Worm (Caenorhabditis elegans) whole organism, young adult: ENCODE data around the gene C53B7.6.

Source experiments
- B0019.2 ChIP-seq: fragments of 200-800 bp; sonication (Bioruptor generic); conservative IDR thresholded peaks from 2 replicates; pipeline ENCODE4 v1.3.6; 2022; ENCODE audit warnings: missing genetic modification reagents, missing genetic modification characterization, missing compliant biosample characterization
- B0035.1 ChIP-seq: sonication (generic microtip); optimal IDR thresholded peaks from 2 replicates; lab custom pipeline; 2016; ENCODE audit warnings: missing genetic modification characterization, mild to moderate bottlenecking, missing compliant biosample characterization, missing genotype, missing genetic modification reagents
- C06A6.2 ChIP-seq: fragments of 200-800 bp; sonication (Bioruptor generic); conservative IDR thresholded peaks from 2 replicates; pipeline ENCODE4 v1.3.6; 2022; ENCODE audit warnings: missing genetic modification characterization, missing compliant biosample characterization
- F23B12.7 ChIP-seq: sonication (generic microtip); optimal IDR thresholded peaks from 2 replicates; lab custom pipeline; 2017; ENCODE audit warnings: missing genetic modification characterization, mild to moderate bottlenecking, missing compliant biosample characterization, antibody characterized with exemption, moderate library complexity; ENCODE audit not compliant: insufficient read depth
- F33H1.4 ChIP-seq: fragments of 200-800 bp; sonication (Bioruptor generic); IDR thresholded peaks from 2 replicates; pipeline ENCODE4 v1.3.6; 2022; ENCODE audit warnings: missing genetic modification reagents, missing genetic modification characterization, missing compliant biosample characterization
- F39B2.1 ChIP-seq: fragments of 200-800 bp; sonication (Bioruptor generic); IDR thresholded peaks from 2 replicates; pipeline ENCODE4 v1.3.6; 2022; ENCODE audit warnings: missing genetic modification reagents, missing genetic modification characterization, missing compliant biosample characterization
- K12H6.12 ChIP-seq: fragments of 200-800 bp; sonication (Bioruptor generic); optimal IDR thresholded peaks from 2 replicates; lab custom pipeline; 2018; ENCODE audit warnings: mild to moderate bottlenecking, missing genetic modification characterization, missing compliant biosample characterization
- T07F8.4 ChIP-seq: sonication (generic microtip); optimal IDR thresholded peaks from 2 replicates; lab custom pipeline; 2016; ENCODE audit warnings: mild to moderate bottlenecking, missing genetic modification characterization, moderate library complexity, missing compliant biosample characterization
- Y53G8AR.9 ChIP-seq: fragments of 200-800 bp; sonication (Bioruptor generic); conservative IDR thresholded peaks from 2 replicates; pipeline ENCODE4 v1.3.6; 2022; ENCODE audit warnings: missing genetic modification reagents, missing genetic modification characterization, missing compliant biosample characterization
- ZK185.1 ChIP-seq: sonication (generic microtip); optimal IDR thresholded peaks from 2 replicates; lab custom pipeline; 2016; ENCODE audit warnings: mild to moderate bottlenecking, missing genetic modification characterization, missing compliant biosample characterization; ENCODE audit not compliant: poor library complexity, severe bottlenecking
- aptf-2 ChIP-seq: fragments of 200-800 bp; sonication (Bioruptor generic); conservative IDR thresholded peaks from 2 replicates; pipeline ENCODE4 v1.3.6; 2022; ENCODE audit warnings: missing genetic modification reagents, missing genetic modification characterization, missing compliant biosample characterization
- attf-5 ChIP-seq: fragments of 200-800 bp; sonication (Bioruptor generic); optimal IDR thresholded peaks from 2 replicates; lab custom pipeline; 2018; ENCODE audit warnings: mild to moderate bottlenecking, missing genetic modification characterization, missing compliant biosample characterization
- attf-6 ChIP-seq: fragments of 200-800 bp; sonication (Bioruptor generic); IDR thresholded peaks from 2 replicates; pipeline ENCODE4 v1.3.6; 2022; ENCODE audit warnings: missing genetic modification reagents, missing genetic modification characterization, missing compliant biosample characterization
- bed-2 ChIP-seq: fragments of 200-800 bp; sonication (Bioruptor generic); IDR thresholded peaks from 2 replicates; pipeline ENCODE4 v1.3.6; 2022; ENCODE audit warnings: missing genetic modification reagents, missing genetic modification characterization, missing compliant biosample characterization
- cebp-1 ChIP-seq, 2 experiments: fragments of 200-800 bp in 1 of 2; sonication (Bioruptor generic) in 1 of 2; sonication (generic microtip) in 1 of 2; IDR thresholded peaks in 1 of 2; optimal IDR thresholded peaks in 1 of 2; 2 replicates each; pipeline versions ENCODE4 v1.3.6 to Lab custom; 2017 to 2022; ENCODE audit warnings: missing compliant biosample characterization in 2 of 2, missing genetic modification characterization in 2 of 2, mild to moderate bottlenecking in 1 of 2, missing genetic modification reagents in 1 of 2, moderate library complexity in 1 of 2
- ceh-27 ChIP-seq: fragments of 200-800 bp; sonication (Bioruptor generic); optimal IDR thresholded peaks from 2 replicates; lab custom pipeline; 2018; ENCODE audit warnings: mild to moderate bottlenecking, missing genetic modification characterization, moderate library complexity, missing compliant biosample characterization
- chd-7 ChIP-seq: sonication (generic microtip); optimal IDR thresholded peaks from 2 replicates; lab custom pipeline; 2016; ENCODE audit warnings: mild to moderate bottlenecking, missing genetic modification characterization, moderate library complexity, missing compliant biosample characterization
- die-1 ChIP-seq: sonication (generic microtip); optimal IDR thresholded peaks from 2 replicates; lab custom pipeline; 2016; ENCODE audit warnings: missing genotype, mild to moderate bottlenecking, missing genetic modification characterization, missing compliant biosample characterization
- egl-44 ChIP-seq: fragments of 200-800 bp; sonication (Bioruptor generic); IDR thresholded peaks from 2 replicates; pipeline ENCODE4 v1.3.6; 2022; ENCODE audit warnings: missing genetic modification reagents, missing genetic modification characterization, missing compliant biosample characterization
- ets-4 ChIP-seq: fragments of 200-800 bp; sonication (Bioruptor generic); optimal IDR thresholded peaks from 2 replicates; lab custom pipeline; 2018; ENCODE audit warnings: mild to moderate bottlenecking, missing genetic modification characterization, missing compliant biosample characterization
- hlh-12 ChIP-seq: sonication (generic microtip); optimal IDR thresholded peaks from 2 replicates; lab custom pipeline; 2016; ENCODE audit warnings: missing genetic modification characterization, missing compliant biosample characterization
- hmg-1.2 ChIP-seq: fragments of 200-800 bp; sonication (Bioruptor generic); IDR thresholded peaks from 2 replicates; pipeline ENCODE4 v1.3.6; 2022; ENCODE audit warnings: missing genetic modification reagents, missing genetic modification characterization, missing compliant biosample characterization
- lag-1 ChIP-seq: fragments of 200-800 bp; sonication (Bioruptor generic); IDR thresholded peaks from 2 replicates; pipeline ENCODE4 v1.3.6; 2022; ENCODE audit warnings: missing genetic modification reagents, missing genetic modification characterization, missing compliant biosample characterization
- lin-35 ChIP-seq, 3 experiments: fragments of 150-350 bp in 2 of 3; sonication (generic microtip) in 1 of 3; optimal IDR thresholded peaks; 2 replicates each; lab custom pipeline; 2014 to 2018; ENCODE audit warnings: missing biosample characterization in 3 of 3, missing genetic modification characterization in 3 of 3, missing genetic modification reagents in 3 of 3
- lin-40 ChIP-seq: sonication (generic microtip); optimal IDR thresholded peaks from 2 replicates; lab custom pipeline; 2016; ENCODE audit warnings: missing genetic modification characterization, mild to moderate bottlenecking, missing compliant biosample characterization, missing genotype, missing genetic modification reagents
- lin-54 ChIP-seq: fragments of 200-800 bp; sonication (Bioruptor generic); optimal IDR thresholded peaks from 2 replicates; lab custom pipeline; 2018; ENCODE audit warnings: mild to moderate bottlenecking, missing genetic modification characterization, missing compliant biosample characterization
- lsy-27 ChIP-seq: sonication (generic microtip); optimal IDR thresholded peaks from 2 replicates; lab custom pipeline; 2017; ENCODE audit warnings: missing genetic modification characterization, mild to moderate bottlenecking, missing compliant biosample characterization, antibody characterized with exemption, missing genotype, borderline replicate concordance; ENCODE audit not compliant: insufficient read depth
- madf-10 ChIP-seq: sonication (generic microtip); optimal IDR thresholded peaks from 2 replicates; lab custom pipeline; 2016; ENCODE audit warnings: mild to moderate bottlenecking, missing genetic modification characterization, missing compliant biosample characterization
- mcd-1 ChIP-seq: fragments of 200-800 bp; sonication (Bioruptor generic); IDR thresholded peaks from 2 replicates; pipeline ENCODE4 v1.3.6; 2022; ENCODE audit warnings: missing genetic modification reagents, missing genetic modification characterization, missing compliant biosample characterization
- mxl-1 ChIP-seq: sonication (generic microtip); optimal IDR thresholded peaks from 2 replicates; lab custom pipeline; 2016; ENCODE audit warnings: missing genetic modification characterization, missing compliant biosample characterization
- nfya-2 ChIP-seq: fragments of 200-800 bp; sonication (Bioruptor generic); IDR thresholded peaks from 2 replicates; pipeline ENCODE4 v1.3.6; 2022; ENCODE audit warnings: missing genetic modification reagents, missing genetic modification characterization, missing compliant biosample characterization
- nhr-120 ChIP-seq: fragments of 200-800 bp; sonication (Bioruptor generic); IDR thresholded peaks from 2 replicates; pipeline ENCODE4 v1.3.6; 2022; ENCODE audit warnings: missing genetic modification characterization, missing compliant biosample characterization
- nhr-80 ChIP-seq: sonication (generic microtip); optimal IDR thresholded peaks from 2 replicates; lab custom pipeline; 2016; ENCODE audit warnings: missing genetic modification characterization, missing compliant biosample characterization
- pbrm-1 ChIP-seq: fragments of 200-800 bp; sonication (Bioruptor generic); IDR thresholded peaks from 2 replicates; pipeline ENCODE4 v1.3.6; 2022; ENCODE audit warnings: missing genetic modification reagents, missing genetic modification characterization, missing compliant biosample characterization
- pha-4 ChIP-seq: fragments of 150-350 bp; sonication (generic microtip); optimal IDR thresholded peaks from 2 replicates; lab custom pipeline; 2014; ENCODE audit warnings: missing biosample characterization, missing genetic modification reagents, missing genetic modification characterization
- rcor-1 ChIP-seq: fragments of 200-800 bp; sonication (Bioruptor generic); IDR thresholded peaks from 2 replicates; pipeline ENCODE4 v1.3.6; 2022; ENCODE audit warnings: missing genetic modification reagents, missing genetic modification characterization, missing compliant biosample characterization
- snpc-4 ChIP-seq, 5 experiments: fragments of 150-350 bp in 1 of 5; sonication (generic microtip) in 4 of 5; optimal IDR thresholded peaks; 2 replicates each; lab custom pipeline; 2014 to 2018; ENCODE audit warnings: missing genetic modification characterization in 5 of 5, missing biosample characterization in 3 of 5, antibody characterized with exemption in 2 of 5, mild to moderate bottlenecking in 2 of 5, missing compliant biosample characterization in 2 of 5, missing genotype in 2 of 5, moderate library complexity in 2 of 5, missing genetic modification reagents in 1 of 5
- somi-1 ChIP-seq: fragments of 200-800 bp; sonication (Bioruptor generic); optimal IDR thresholded peaks from 2 replicates; lab custom pipeline; 2018; ENCODE audit warnings: mild to moderate bottlenecking, missing genetic modification characterization, missing compliant biosample characterization
- sptf-2 ChIP-seq: fragments of 200-800 bp; sonication (Bioruptor generic); optimal IDR thresholded peaks from 2 replicates; lab custom pipeline; 2018; ENCODE audit warnings: mild to moderate bottlenecking, missing genetic modification characterization, missing compliant biosample characterization
- tbx-9 ChIP-seq: sonication (generic microtip); optimal IDR thresholded peaks from 2 replicates; lab custom pipeline; 2016; ENCODE audit warnings: borderline replicate concordance, missing genetic modification characterization, inconsistent platforms, missing compliant biosample characterization
- ztf-18 ChIP-seq: sonication (generic microtip); optimal IDR thresholded peaks from 2 replicates; lab custom pipeline; 2016; ENCODE audit warnings: missing genotype, mild to moderate bottlenecking, missing genetic modification characterization, missing compliant biosample characterization
- ztf-26 ChIP-seq: sonication (generic microtip); optimal IDR thresholded peaks from 2 replicates; lab custom pipeline; 2017; ENCODE audit warnings: missing genetic modification characterization, missing compliant biosample characterization
- ztf-28 ChIP-seq: fragments of 200-800 bp; sonication (Bioruptor generic); IDR thresholded peaks from 2 replicates; pipeline ENCODE4 v1.3.6; 2022; ENCODE audit warnings: missing genetic modification reagents, missing genetic modification characterization, missing compliant biosample characterization
- ztf-6 ChIP-seq: fragments of 200-800 bp; sonication (Bioruptor generic); IDR thresholded peaks from 2 replicates; pipeline ENCODE4 v1.3.6; 2022; ENCODE audit warnings: missing genetic modification reagents, missing genetic modification characterization, missing compliant biosample characterization

Gene C53B7.6

ce11 chrX:6840670-6841308 is 27.8 kb downstream of the C53B7.6 start, which contains the start of the genes glr-6 and asg-2:
TSS of gene glr-6 (minus strand) at chrX:6840720.
TSS of gene asg-2 (plus strand) at chrX:6841258.
- TF ChIP-seq ztf-6 = no peak
- no peak for TF ChIP-seq lag-1 (GFP tag; lab: Robert Waterston, UW)
- TF ChIP-seq ztf-26 (tag; lab: Kevin White, UChicago) = no peak
- no peak for TF ChIP-seq attf-6 (GFP tag; lab: Robert Waterston, UW)
- TF ChIP-seq lin-40 (tag; lab: Kevin White, UChicago) = peak; percentile 66
- no peak for TF ChIP-seq F39B2.1 (GFP tag; lab: Robert Waterston, UW)
- no peak for TF ChIP-seq nfya-2
- peak in 1 of 3 experiments; percentile 44 for TF ChIP-seq lin-35 (GFP tag; optimal IDR thresholded peaks at IDR 0.05; lab: Kevin White, UChicago)
- TF ChIP-seq hmg-1.2 (GFP tag; lab: Robert Waterston, UW) = 0 out of 2 replicates have a peak, but pooled peaks have one; percentile 19
- no peak for TF ChIP-seq somi-1 (GFP tag; lab: Kevin White, UChicago)
- TF ChIP-seq C06A6.2 = no peak
- TF ChIP-seq rcor-1 (GFP tag; lab: Robert Waterston, UW) = peak; percentile 61
- no peak for TF ChIP-seq Y53G8AR.9 (GFP tag; lab: Robert Waterston, UW)
- no peak for TF ChIP-seq ets-4 (GFP tag; lab: Kevin White, UChicago)
- TF ChIP-seq die-1 (tag; lab: Kevin White, UChicago) = no peak
- 0 out of 2 replicates have a peak, but pooled peaks have one; percentile 13 for TF ChIP-seq pbrm-1 (GFP tag; lab: Robert Waterston, UW)
- TF ChIP-seq T07F8.4 (tag; lab: Kevin White, UChicago) = no peak
- TF ChIP-seq hlh-12 = no peak
- TF ChIP-seq B0035.1 (tag; lab: Kevin White, UChicago) = no peak
- TF ChIP-seq pha-4 (tag; lab: Kevin White, UChicago) = peak; percentile 7
- no peak for TF ChIP-seq tbx-9 (tag; lab: Kevin White, UChicago)
- no peak for TF ChIP-seq snpc-4 (GFP tag; optimal IDR thresholded peaks at IDR 0.05; lab: Kevin White, UChicago)
- TF ChIP-seq snpc-4 (tag; optimal IDR thresholded peaks at IDR 0.05; lab: Kevin White, UChicago) = peak in 1 of 4 experiments; percentile 8
- TF ChIP-seq mcd-1 (GFP tag; lab: Robert Waterston, UW) = peak; percentile 95
- peak; percentile 79 for TF ChIP-seq F33H1.4 (GFP tag; lab: Robert Waterston, UW)
- no peak for TF ChIP-seq cebp-1 (GFP tag; IDR thresholded peaks at IDR 0.05; lab: Robert Waterston, UW)
- TF ChIP-seq cebp-1 (tag; optimal IDR thresholded peaks at IDR 0.05; lab: Kevin White, UChicago) = peak; percentile 64
- TF ChIP-seq mxl-1 (tag; lab: Kevin White, UChicago) = no peak
- peak; percentile 67; the same call in 1 of the 2 replicates for TF ChIP-seq aptf-2 (GFP tag; lab: Robert Waterston, UW)
- no peak for TF ChIP-seq lsy-27 (tag; lab: Kevin White, UChicago)
- peak; percentile 69 for TF ChIP-seq nhr-80 (tag; lab: Kevin White, UChicago)
- peak; percentile 75 for TF ChIP-seq attf-5 (GFP tag; lab: Kevin White, UChicago)
- TF ChIP-seq F23B12.7 = peak; percentile 50
- TF ChIP-seq bed-2 (GFP tag; lab: Robert Waterston, UW) = no peak
- no peak for TF ChIP-seq B0019.2 (GFP tag; lab: Robert Waterston, UW)
- no peak for TF ChIP-seq chd-7 (tag; lab: Kevin White, UChicago)
- TF ChIP-seq ZK185.1 (tag; lab: Kevin White, UChicago) = peak; percentile 66
- TF ChIP-seq ztf-18 (tag; lab: Kevin White, UChicago) = no peak
- TF ChIP-seq lin-54 (GFP tag; lab: Kevin White, UChicago) = no peak
- peak; percentile 40 for TF ChIP-seq madf-10 (tag; lab: Kevin White, UChicago)
- TF ChIP-seq ztf-28 = no peak
- no peak for TF ChIP-seq sptf-2 (GFP tag; lab: Kevin White, UChicago)
- 0 out of 2 replicates have a peak, but pooled peaks have one; percentile 22 for TF ChIP-seq egl-44
- TF ChIP-seq ceh-27 (GFP tag; lab: Kevin White, UChicago) = peak; percentile 56
- TF ChIP-seq K12H6.12 (tag; lab: Kevin White, UChicago) = peak; percentile 60
- TF ChIP-seq nhr-120 (GFP tag; lab: Robert Waterston, UW) = no peak
